Fruit fly (Drosophila melanogaster): Measurements from ENCODE around the gene CG13300.

Gene CG13300

dm6 chr3L:6391354-6391753, 39.2 kb upstream of the CG13300 start (continued):
- TF ChIP-seq Hr39 (GFP tag; optimal IDR thresholded peaks at IDR 0.05), result no peak
- TF ChIP-seq CG3919 (GFP tag; optimal IDR thresholded peaks at IDR 0.05), result peak; percentile 48
- no peak for TF ChIP-seq Ets21C (GFP tag; optimal IDR thresholded peaks at IDR 0.05)
- no peak for TF ChIP-seq CG8632 (GFP tag; optimal IDR thresholded peaks at IDR 0.05)
- no peak for TF ChIP-seq CG11762 (GFP tag; optimal IDR thresholded peaks at IDR 0.05; ENCODE audit: insufficient read depth)
- TF ChIP-seq vri (GFP tag; optimal IDR thresholded peaks at IDR 0.05), result no peak
- TF ChIP-seq Sox15 (GFP tag; optimal IDR thresholded peaks at IDR 0.05), result no peak
- TF ChIP-seq dsx (GFP tag; optimal IDR thresholded peaks at IDR 0.05; ENCODE audit: poor library complexity, severe bottlenecking), result peak; percentile 8
- TF ChIP-seq CG31627 (GFP tag; optimal IDR thresholded peaks at IDR 0.05), result no peak
- peak; percentile 56; the same call in 2 of the 3 replicates for TF ChIP-seq CG6163 (GFP tag; IDR thresholded peaks at IDR 0.05)
- TF ChIP-seq achi (GFP tag; optimal IDR thresholded peaks at IDR 0.05), result peak; percentile 7
- TF ChIP-seq OdsH (GFP tag; optimal IDR thresholded peaks at IDR 0.05), result peak; percentile 16
- no peak for TF ChIP-seq Sox102F (GFP tag; optimal IDR thresholded peaks at IDR 0.05)
- no peak for TF ChIP-seq esn (GFP tag; optimal IDR thresholded peaks at IDR 0.05)
- peak; percentile 76 for TF ChIP-seq CG10669 (GFP tag; optimal IDR thresholded peaks at IDR 0.05)
- TF ChIP-seq CG6854 (GFP tag; optimal IDR thresholded peaks at IDR 0.05), result no peak

dm6 chr3L:6387754-6388153, 35.6 kb upstream of the CG13300 start:
- TF ChIP-seq net (GFP tag; optimal IDR thresholded peaks at IDR 0.05), result no peak
- no peak for TF ChIP-seq Hr39 (GFP tag; optimal IDR thresholded peaks at IDR 0.05)
- TF ChIP-seq Blimp-1 (GFP tag; optimal IDR thresholded peaks at IDR 0.05), result no peak
- TF ChIP-seq Met (GFP tag; optimal IDR thresholded peaks at IDR 0.05), result no peak
- TF ChIP-seq OdsH (GFP tag; optimal IDR thresholded peaks at IDR 0.05), result no peak
- TF ChIP-seq CG6792 (GFP tag; optimal IDR thresholded peaks at IDR 0.05), result no peak
- TF ChIP-seq CG3919 (GFP tag; optimal IDR thresholded peaks at IDR 0.05), result no peak
- no peak for TF ChIP-seq CG11902 (GFP tag; optimal IDR thresholded peaks at IDR 0.05)
- TF ChIP-seq CG7368 (GFP tag; optimal IDR thresholded peaks at IDR 0.05), result no peak
- TF ChIP-seq fd59A (GFP tag; optimal IDR thresholded peaks at IDR 0.05), result no peak
- no peak for TF ChIP-seq fd85E (GFP tag; optimal IDR thresholded peaks at IDR 0.05)
- TF ChIP-seq svp (GFP tag), result no peak
- TF ChIP-seq Sox102F (GFP tag; optimal IDR thresholded peaks at IDR 0.05), result no peak
- no peak for TF ChIP-seq CG31627 (GFP tag; optimal IDR thresholded peaks at IDR 0.05)
- no peak for TF ChIP-seq CG6808 (GFP tag; optimal IDR thresholded peaks at IDR 0.05)
- TF ChIP-seq achi (GFP tag; optimal IDR thresholded peaks at IDR 0.05), result no peak
- TF ChIP-seq topi (GFP tag; optimal IDR thresholded peaks at IDR 0.05), result no peak
- TF ChIP-seq Sox15 (GFP tag; optimal IDR thresholded peaks at IDR 0.05), result no peak
- TF ChIP-seq CG32006 (GFP tag; optimal IDR thresholded peaks at IDR 0.05), result no peak
- no peak for TF ChIP-seq Gug (GFP tag; IDR thresholded peaks at IDR 0.05)

DNA sequence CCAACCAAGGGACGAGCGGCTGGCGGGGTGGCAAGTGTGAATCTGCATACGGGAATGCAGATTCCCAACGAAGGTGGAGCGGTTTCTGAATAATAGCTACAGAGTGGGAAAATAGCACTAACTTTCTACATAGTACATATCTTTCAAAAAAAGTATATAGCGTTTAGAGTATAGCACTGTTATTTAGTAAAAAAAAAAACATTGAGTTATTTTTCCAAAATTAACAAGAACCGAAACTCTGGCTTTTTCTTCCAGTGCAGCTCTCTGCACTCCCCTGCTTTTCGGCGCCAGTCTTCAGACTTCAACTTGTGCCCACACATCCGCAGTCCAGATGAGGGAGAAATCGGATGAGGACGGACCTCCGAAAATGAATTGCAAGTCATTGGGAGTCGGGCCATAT, 19.2 kb upstream of the CG13300 start:
- peak; percentile 33 for TF ChIP-seq lz (GFP tag; optimal IDR thresholded peaks at IDR 0.05)
- peak; percentile 63 for TF ChIP-seq CG11762 (GFP tag; optimal IDR thresholded peaks at IDR 0.05; ENCODE audit: insufficient read depth)
- TF ChIP-seq CG8119 (GFP tag; IDR thresholded peaks at IDR 0.05), result 0 out of 3 replicates have a peak, but pooled peaks have one; percentile 47
- TF ChIP-seq achi (GFP tag; optimal IDR thresholded peaks at IDR 0.05), result peak; percentile 29
- peak; percentile 17 for TF ChIP-seq acj6 (GFP tag; optimal IDR thresholded peaks at IDR 0.05)
- TF ChIP-seq Hr4 (GFP tag; optimal IDR thresholded peaks at IDR 0.05), result no peak
- TF ChIP-seq CG6276 (GFP tag; optimal IDR thresholded peaks at IDR 0.05), result peak; percentile 4
- peak; percentile 45 for TF ChIP-seq fd59A (GFP tag; optimal IDR thresholded peaks at IDR 0.05)
- TF ChIP-seq eg (GFP tag; IDR thresholded peaks at IDR 0.05), result peak; percentile 45; the same call in 1 of the 3 replicates
- TF ChIP-seq CG3919 (GFP tag; optimal IDR thresholded peaks at IDR 0.05), result peak; percentile 78
- no peak for TF ChIP-seq vri (GFP tag; optimal IDR thresholded peaks at IDR 0.05)
- TF ChIP-seq CG7368 (GFP tag; optimal IDR thresholded peaks at IDR 0.05), result peak; percentile 22
- TF ChIP-seq spab (GFP tag; optimal IDR thresholded peaks at IDR 0.05), result peak; percentile 73
- TF ChIP-seq CG6808 (GFP tag; optimal IDR thresholded peaks at IDR 0.05), result peak; percentile 75
- peak; percentile 16 for TF ChIP-seq CG3032 (tag; optimal IDR thresholded peaks at IDR 0.05)
- peak; percentile 92 for TF ChIP-seq Eip78C (GFP tag)
- TF ChIP-seq CG6792 (GFP tag; optimal IDR thresholded peaks at IDR 0.05), result peak; percentile 37
- peak; percentile 74 for TF ChIP-seq Eip75B (GFP tag; optimal IDR thresholded peaks at IDR 0.05)
- 0 out of 2 replicates have a peak, but pooled peaks have one; percentile 15 for TF ChIP-seq Gug (GFP tag; IDR thresholded peaks at IDR 0.05)
- TF ChIP-seq ss (GFP tag; optimal IDR thresholded peaks at IDR 0.05), result peak; percentile 65 to 76
- peak; percentile 4 for TF ChIP-seq Hr39 (GFP tag; optimal IDR thresholded peaks at IDR 0.05)
- TF ChIP-seq cyc (GFP tag; optimal IDR thresholded peaks at IDR 0.05), result peak; percentile 60
- peak; percentile 43 for TF ChIP-seq Ets96B (tag; optimal IDR thresholded peaks at IDR 0.05)
- TF ChIP-seq CG10669 (GFP tag; optimal IDR thresholded peaks at IDR 0.05), result peak; percentile 75
- TF ChIP-seq Blimp-1 (GFP tag; optimal IDR thresholded peaks at IDR 0.05), result no peak
- no peak for TF ChIP-seq Sox102F (GFP tag; optimal IDR thresholded peaks at IDR 0.05)
- TF ChIP-seq topi (GFP tag; optimal IDR thresholded peaks at IDR 0.05), result peak; percentile 61
- peak; percentile 14 for TF ChIP-seq Sox14 (GFP tag; optimal IDR thresholded peaks at IDR 0.05)
- no peak for TF ChIP-seq CG11294 (GFP tag; IDR thresholded peaks at IDR 0.05)
- TF ChIP-seq Eip93F (GFP tag; optimal IDR thresholded peaks at IDR 0.05), result no peak
- no peak for TF ChIP-seq Ets21C (GFP tag; optimal IDR thresholded peaks at IDR 0.05)
- no peak for TF ChIP-seq net (GFP tag; optimal IDR thresholded peaks at IDR 0.05)
